Worm (Caenorhabditis elegans) whole organism, early embryonic: ENCODE measurements around the gene nspg-11.

Experiments used
- ama-1 ChIP-seq: fragments of 150-350 bp; optimal IDR thresholded peaks from 2 replicates; lab custom pipeline; 2014
- hmbx-1 ChIP-seq: sonication (generic microtip); optimal IDR thresholded peaks from 2 replicates; lab custom pipeline; 2016; ENCODE audit warnings: mild to moderate bottlenecking, missing genetic modification characterization, missing compliant biosample characterization
- hnd-1 ChIP-seq: sonication (generic microtip); optimal IDR thresholded peaks from 2 replicates; lab custom pipeline; 2016; ENCODE audit warnings: missing genetic modification characterization, missing compliant biosample characterization
- tbx-11 ChIP-seq: fragments of 200-800 bp; sonication (Bioruptor generic); IDR thresholded peaks from 2 replicates; pipeline ENCODE4 v1.3.6; 2022; ENCODE audit warnings: missing genetic modification characterization, missing compliant biosample characterization

- TF ChIP-seq ama-1 (lab: Kevin White, UChicago), result no peak
- TF ChIP-seq tbx-11, result no peak
- no peak for TF ChIP-seq hmbx-1
- TF ChIP-seq hnd-1, result no peak
These were observed 23.8 kb downstream of the nspg-11 start, which contains the start of gene F49C12.3 for ce11 chrIV:9300127-9300526.
